Fruit fly (Drosophila melanogaster): ENCODE results near the gene CG5466.

CG5466 gene

dm6 chr3R:20592517-20593462 lies 24.9 kb upstream of the CG5466 start, which contains the start of the genes Pus1 and bon:
Gene Pus1 (minus strand): TSS chr3R:20592671.
Gene bon (plus strand): TSS chr3R:20593139.
- TF ChIP-seq CG6175 (GFP tag; IDR thresholded peaks at IDR 0.05) = no peak
- no peak for TF ChIP-seq CG42726 (GFP tag; IDR thresholded peaks at IDR 0.05; ENCODE audit: partially characterized antibody)
- TF ChIP-seq ftz-f1 (GFP tag; optimal IDR thresholded peaks at IDR 0.05) = peak; percentile 85
- no peak for TF ChIP-seq CG3281 (GFP tag; optimal IDR thresholded peaks at IDR 0.05)
- TF ChIP-seq CG12155 (GFP tag; optimal IDR thresholded peaks at IDR 0.05) = peak; percentile 52
- no peak for TF ChIP-seq pros (GFP tag; optimal IDR thresholded peaks at IDR 0.05)
- TF ChIP-seq CG1603 (tag; optimal IDR thresholded peaks at IDR 0.05) = peak; percentile 67
- peak in 1 of 2 experiments; percentile 34 for TF ChIP-seq Trl (optimal IDR thresholded peaks at IDR 0.05)
- no peak for TF ChIP-seq Trl (GFP tag; optimal IDR thresholded peaks at IDR 0.05)
- TF ChIP-seq CG8089 (GFP tag; optimal IDR thresholded peaks at IDR 0.05) = no peak
- no peak for TF ChIP-seq Meics (GFP tag; optimal IDR thresholded peaks at IDR 0.05)
- TF ChIP-seq Spps (tag; optimal IDR thresholded peaks at IDR 0.05) = no peak
- TF ChIP-seq Hr51 (GFP tag; optimal IDR thresholded peaks at IDR 0.05) = no peak
- no peak for TF ChIP-seq Dip2 (GFP tag; IDR thresholded peaks at IDR 0.05)
- peak; percentile 87 for TF ChIP-seq vvl (GFP tag; IDR thresholded peaks at IDR 0.05)
- TF ChIP-seq Myb (GFP tag; optimal IDR thresholded peaks at IDR 0.05) = peak; percentile 65
- no peak for TF ChIP-seq ERR (GFP tag; optimal IDR thresholded peaks at IDR 0.05)
- TF ChIP-seq CG15514 (GFP tag; optimal IDR thresholded peaks at IDR 0.05) = peak; percentile 82
- no peak for TF ChIP-seq pan (optimal IDR thresholded peaks at IDR 0.05)
- TF ChIP-seq pan (GFP tag; optimal IDR thresholded peaks at IDR 0.05 in 1 of 2, IDR thresholded peaks at IDR 0.05 in 1 of 2) = peak in 1 of 2 experiments; percentile 5
- peak; percentile 31 for TF ChIP-seq pho (GFP tag; optimal IDR thresholded peaks at IDR 0.05)
- TF ChIP-seq sim (GFP tag; IDR thresholded peaks at IDR 0.05) = no peak
- peak; percentile 43 for TF ChIP-seq Rfx (GFP tag; IDR thresholded peaks at IDR 0.05)
- peak; percentile 65 for TF ChIP-seq CG8478 (optimal IDR thresholded peaks at IDR 0.05)
- TF ChIP-seq mam (GFP tag; optimal IDR thresholded peaks at IDR 0.05) = peak; percentile 41
- TF ChIP-seq ssp (GFP tag; IDR thresholded peaks at IDR 0.05) = no peak
- no peak for TF ChIP-seq usp (GFP tag; optimal IDR thresholded peaks at IDR 0.05)
- no peak for TF ChIP-seq CG18011 (GFP tag; optimal IDR thresholded peaks at IDR 0.05)
- TF ChIP-seq CG9932 (GFP tag; IDR thresholded peaks at IDR 0.05) = peak; percentile 54
- TF ChIP-seq E2f2 (GFP tag; IDR thresholded peaks at IDR 0.05) = peak; percentile 37
- peak; percentile 53 for TF ChIP-seq dm (GFP tag; optimal IDR thresholded peaks at IDR 0.05)
- TF ChIP-seq oc (tag; optimal IDR thresholded peaks at IDR 0.05) = peak; percentile 9
- no peak for TF ChIP-seq ac (GFP tag; optimal IDR thresholded peaks at IDR 0.05)
- no peak for TF ChIP-seq vnd (GFP tag; IDR thresholded peaks at IDR 0.05; ENCODE audit: partially characterized antibody)
- TF ChIP-seq HmgD (GFP tag; optimal IDR thresholded peaks at IDR 0.05) = no peak
- peak; percentile 12 for TF ChIP-seq NfI (GFP tag; optimal IDR thresholded peaks at IDR 0.05)
- peak; percentile 29 for TF ChIP-seq CG11504 (tag; optimal IDR thresholded peaks at IDR 0.05)
- peak; percentile 17 for TF ChIP-seq Atf3 (GFP tag; optimal IDR thresholded peaks at IDR 0.05)
- TF ChIP-seq CG12071 (GFP tag; optimal IDR thresholded peaks at IDR 0.05) = no peak
- TF ChIP-seq phol (tag; optimal IDR thresholded peaks at IDR 0.05) = peak; percentile 99
- TF ChIP-seq cg (GFP tag; optimal IDR thresholded peaks at IDR 0.05) = peak; percentile 86
- peak; percentile 39 for TF ChIP-seq Scr (GFP tag; IDR thresholded peaks at IDR 0.05; ENCODE audit: partially characterized antibody)
- TF ChIP-seq CG7745 (tag; optimal IDR thresholded peaks at IDR 0.05) = no peak
- TF ChIP-seq CG6854 (GFP tag; optimal IDR thresholded peaks at IDR 0.05) = no peak
- TF ChIP-seq CG11085 (GFP tag; IDR thresholded peaks at IDR 0.05) = no peak
- 0 out of 3 replicates have a peak, but pooled peaks have one; percentile 16 for TF ChIP-seq CG2199 (GFP tag; IDR thresholded peaks at IDR 0.05)
- TF ChIP-seq CG1647 (GFP tag; optimal IDR thresholded peaks at IDR 0.05) = no peak
- peak; percentile 52 for TF ChIP-seq CG4617 (GFP tag; optimal IDR thresholded peaks at IDR 0.05; ENCODE audit: borderline replicate concordance)
- TF ChIP-seq CG18619 (GFP tag; optimal IDR thresholded peaks at IDR 0.05) = no peak
- TF ChIP-seq Hsf (GFP tag; optimal IDR thresholded peaks at IDR 0.05) = peak; percentile 43
